Worm (Caenorhabditis elegans) whole organism, L4/young adult: Measurements from ENCODE around the gene xpb-1.

ENCODE experiments used
- W03F9.2 ChIP-seq: fragments of 150-350 bp; optimal IDR thresholded peaks from 2 replicates; lab custom pipeline; 2014; ENCODE audit warnings: missing biosample characterization, missing genetic modification characterization
- dao-5 ChIP-seq: sonication (generic microtip); optimal IDR thresholded peaks from 2 replicates; lab custom pipeline; 2016; ENCODE audit warnings: missing genotype, missing genetic modification characterization, moderate library complexity, missing compliant biosample characterization
- him-1 ChIP-seq: sonication (generic microtip); optimal IDR thresholded peaks from 2 replicates; lab custom pipeline; 2016; ENCODE audit warnings: missing genotype, missing genetic modification reagents, missing genetic modification characterization, missing compliant biosample characterization

DNA sequence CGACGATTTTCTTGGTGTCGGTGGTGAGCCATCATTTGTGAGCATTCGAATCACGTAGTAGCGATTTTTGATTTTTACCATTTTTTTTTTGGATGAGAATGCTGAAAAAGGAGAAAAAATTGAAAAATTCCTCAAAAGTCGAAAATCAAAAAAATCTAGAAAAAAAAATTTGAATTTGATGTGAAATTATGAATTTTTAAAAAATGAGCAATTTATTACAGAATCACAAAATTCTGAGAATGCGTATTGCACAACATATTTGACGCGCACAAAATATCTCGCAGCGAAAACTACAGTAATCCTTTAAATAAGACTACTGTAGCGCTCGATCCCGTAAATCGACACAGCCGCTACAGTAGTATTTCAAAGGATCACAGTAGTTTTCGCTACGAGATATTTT, 39.2 kb upstream of the xpb-1 start, which contains the start of gene popl-5:
- no peak for TF ChIP-seq him-1 (tag; lab: Kevin White, UChicago)
- TF ChIP-seq W03F9.2 (tag; lab: Kevin White, UChicago): no peak
- no peak for TF ChIP-seq dao-5 (tag; lab: Kevin White, UChicago)
